Fruit fly (Drosophila melanogaster): ENCODE measurements around the gene CG46310.

DNA sequence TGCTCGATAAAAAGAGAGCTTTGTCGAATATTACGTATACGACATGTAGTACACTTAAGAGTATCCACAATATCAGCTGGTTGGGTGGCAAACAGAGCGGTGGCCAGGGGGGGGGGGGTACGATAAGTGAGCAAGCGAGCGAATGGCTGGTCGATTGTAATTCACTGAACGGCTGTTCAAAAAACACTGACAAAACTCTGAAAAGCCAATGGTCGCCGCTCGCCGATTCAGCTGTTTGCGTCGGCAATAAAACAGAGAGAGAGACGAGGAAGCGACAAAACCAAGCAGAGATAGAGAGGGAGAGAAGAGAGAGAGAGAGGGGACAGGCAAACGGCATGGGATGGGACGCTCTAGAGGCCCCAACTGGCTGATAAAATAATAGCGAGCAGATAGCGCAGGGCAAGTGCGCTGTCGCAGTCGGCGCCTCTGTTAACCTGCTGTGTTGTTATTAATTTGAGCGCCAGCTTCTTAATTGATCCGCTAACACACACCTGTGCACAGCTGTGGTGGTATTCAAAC is 52.9 kb downstream of the CG46310 start, which contains the start of gene cnc:
- peak; percentile 34 for TF ChIP-seq Eip93F (GFP tag; optimal IDR thresholded peaks at IDR 0.05)
- TF ChIP-seq vri (GFP tag; optimal IDR thresholded peaks at IDR 0.05), result peak; percentile 96
- TF ChIP-seq Blimp-1 (GFP tag; optimal IDR thresholded peaks at IDR 0.05), result no peak
- no peak for TF ChIP-seq CG32006 (GFP tag; optimal IDR thresholded peaks at IDR 0.05)
- no peak for TF ChIP-seq dac (GFP tag; optimal IDR thresholded peaks at IDR 0.05)
